Worm (Caenorhabditis elegans) whole organism, early embryonic: Measurements from ENCODE around the gene lev-9.
A peak's percentile ranks its signal among the peaks of the same experiment; 100 is the strongest.

ENCODE experiments used
- B0310.2 ChIP-seq: sonication (generic microtip); optimal IDR thresholded peaks from 2 replicates; lab custom pipeline; 2016; ENCODE audit warnings: mild to moderate bottlenecking, missing genetic modification characterization, missing compliant biosample characterization
- F13C5.2 ChIP-seq: sonication (generic microtip); optimal IDR thresholded peaks from 2 replicates; lab custom pipeline; 2017; ENCODE audit warnings: mild to moderate bottlenecking, missing genetic modification characterization, inconsistent platforms, missing compliant biosample characterization
- aly-1 ChIP-seq: sonication (generic microtip); optimal IDR thresholded peaks from 2 replicates; lab custom pipeline; 2016; ENCODE audit warnings: missing genetic modification characterization, missing compliant biosample characterization
- ama-1 ChIP-seq: fragments of 150-350 bp; optimal IDR thresholded peaks from 2 replicates; lab custom pipeline; 2014
- ceh-13 ChIP-seq: fragments of 200-800 bp; sonication (Bioruptor generic); optimal IDR thresholded peaks from 2 replicates; lab custom pipeline; 2018; ENCODE audit warnings: mild to moderate bottlenecking, missing genetic modification characterization, missing compliant biosample characterization
- ceh-36 ChIP-seq: sonication (generic microtip); optimal IDR thresholded peaks from 2 replicates; lab custom pipeline; 2016; ENCODE audit warnings: missing genetic modification characterization, inconsistent platforms, missing compliant biosample characterization
- ets-7 ChIP-seq: sonication (generic microtip); optimal IDR thresholded peaks from 2 replicates; lab custom pipeline; 2016; ENCODE audit warnings: missing genotype, missing genetic modification characterization, missing compliant biosample characterization
- flt-1 ChIP-seq: fragments of 200-800 bp; sonication (Bioruptor generic); IDR thresholded peaks from 2 replicates; pipeline ENCODE4 v1.3.6; 2022; ENCODE audit warnings: missing genetic modification characterization, missing compliant biosample characterization
- hmbx-1 ChIP-seq: sonication (generic microtip); optimal IDR thresholded peaks from 2 replicates; lab custom pipeline; 2016; ENCODE audit warnings: mild to moderate bottlenecking, missing genetic modification characterization, missing compliant biosample characterization
- hmg-4 ChIP-seq: fragments of 200-800 bp; sonication (Bioruptor generic); optimal IDR thresholded peaks from 2 replicates; lab custom pipeline; 2018; ENCODE audit warnings: mild to moderate bottlenecking, missing genetic modification characterization, missing compliant biosample characterization
- hnd-1 ChIP-seq: sonication (generic microtip); optimal IDR thresholded peaks from 2 replicates; lab custom pipeline; 2016; ENCODE audit warnings: missing genetic modification characterization, missing compliant biosample characterization
- pes-1 ChIP-seq: fragments of 200-800 bp; sonication (Bioruptor generic); IDR thresholded peaks from 2 replicates; pipeline ENCODE4 v1.3.6; 2022; ENCODE audit warnings: missing genetic modification reagents, missing genetic modification characterization, missing compliant biosample characterization
- scrt-1 ChIP-seq: fragments of 200-800 bp; sonication (Bioruptor generic); IDR thresholded peaks from 2 replicates; pipeline ENCODE4 v1.3.6; 2022; ENCODE audit warnings: missing genetic modification characterization, missing compliant biosample characterization
- sea-1 ChIP-seq: fragments of 200-800 bp; sonication (Bioruptor generic); conservative IDR thresholded peaks from 2 replicates; pipeline ENCODE4 v1.3.6; 2022; ENCODE audit warnings: missing genetic modification characterization, missing compliant biosample characterization
- tbx-11 ChIP-seq: fragments of 200-800 bp; sonication (Bioruptor generic); IDR thresholded peaks from 2 replicates; pipeline ENCODE4 v1.3.6; 2022; ENCODE audit warnings: missing genetic modification characterization, missing compliant biosample characterization
- tbx-37 ChIP-seq: fragments of 200-800 bp; sonication (Bioruptor generic); conservative IDR thresholded peaks from 2 replicates; pipeline ENCODE4 v1.3.6; 2022; ENCODE audit warnings: missing genetic modification reagents, missing genetic modification characterization, missing compliant biosample characterization
- tra-4 ChIP-seq: sonication (generic microtip); optimal IDR thresholded peaks from 2 replicates; lab custom pipeline; 2017; ENCODE audit warnings: missing genetic modification characterization, missing compliant biosample characterization

Gene lev-9

ce11 chrX:6252752-6253151 lies 38.8 kb downstream of the lev-9 start:
- TF ChIP-seq B0310.2 (tag; lab: Kevin White, UChicago) (no peak), hmbx-1 (no peak), ets-7 (tag; lab: Kevin White, UChicago) (peak; percentile 14)

- no peak for TF ChIP-seq hnd-1 (tag; lab: Kevin White, UChicago)
- TF ChIP-seq ets-7 (tag; lab: Kevin White, UChicago), result no peak
- no peak for TF ChIP-seq flt-1
- no peak for TF ChIP-seq pes-1 (GFP tag; lab: Robert Waterston, UW)
- 0 out of 2 replicates have a peak, but pooled peaks have one; percentile 54 for TF ChIP-seq scrt-1
- TF ChIP-seq hmbx-1, result no peak
- TF ChIP-seq tbx-11, result no peak
- TF ChIP-seq ceh-13, result no peak
- TF ChIP-seq B0310.2 (tag; lab: Kevin White, UChicago), result no peak
- TF ChIP-seq ceh-36 (tag; lab: Kevin White, UChicago), result no peak
- peak; percentile 57; the same call in 1 of the 2 replicates for TF ChIP-seq sea-1 (GFP tag; lab: Robert Waterston, UW)
- no peak for TF ChIP-seq tbx-37 (GFP tag; lab: Robert Waterston, UW)
- peak; percentile 48 for TF ChIP-seq hmg-4 (GFP tag; lab: Kevin White, UChicago)
- TF ChIP-seq F13C5.2, result peak; percentile 1
- TF ChIP-seq ama-1, result peak; percentile 91
- TF ChIP-seq aly-1 (tag; lab: Kevin White, UChicago), result peak; percentile 61
- no peak for TF ChIP-seq tra-4 (tag; lab: Kevin White, UChicago)
Measured at ce11 chrX:6251947-6252617, 39.5 kb downstream of the lev-9 start.

ce11 chrX:6251321-6251720 lies 40.2 kb downstream of the lev-9 start:
- TF ChIP-seq B0310.2 (tag; lab: Kevin White, UChicago) (no peak), aly-1 (tag; lab: Kevin White, UChicago) (no peak), ets-7 (tag; lab: Kevin White, UChicago) (no peak), ceh-36 (tag; lab: Kevin White, UChicago) (no peak), F13C5.2 (no peak), flt-1 (no peak), sea-1 (GFP tag; lab: Robert Waterston, UW) (no peak), hnd-1 (tag; lab: Kevin White, UChicago) (no peak), tbx-37 (GFP tag; lab: Robert Waterston, UW) (no peak)

ce11 chrX:6250866-6251265 lies 40.7 kb downstream of the lev-9 start:
- no peak for TF ChIP-seq scrt-1
- TF ChIP-seq hmbx-1, result no peak
- TF ChIP-seq F13C5.2, result no peak
- TF ChIP-seq hnd-1 (tag; lab: Kevin White, UChicago), result no peak

ce11 chrX:6250272-6250752 lies 41.2 kb downstream of the lev-9 start:
- TF ChIP-seq tra-4 (tag; lab: Kevin White, UChicago), result no peak
- TF ChIP-seq F13C5.2, result no peak

ce11 chrX:6248778-6249658 lies 42.5 kb downstream of the lev-9 start:
- no peak for TF ChIP-seq ceh-13
- TF ChIP-seq pes-1 (GFP tag; lab: Robert Waterston, UW), result no peak
- no peak for TF ChIP-seq hnd-1 (tag; lab: Kevin White, UChicago)
- no peak for TF ChIP-seq tra-4 (tag; lab: Kevin White, UChicago)

ce11 chrX:6247869-6248268 lies 43.7 kb downstream of the lev-9 start:
- TF ChIP-seq ceh-36 (tag; lab: Kevin White, UChicago) (no peak), aly-1 (tag; lab: Kevin White, UChicago) (no peak), tbx-37 (GFP tag; lab: Robert Waterston, UW) (no peak), sea-1 (GFP tag; lab: Robert Waterston, UW) (no peak), pes-1 (GFP tag; lab: Robert Waterston, UW) (no peak), tra-4 (tag; lab: Kevin White, UChicago) (no peak), flt-1 (no peak), ama-1 (no peak), hmbx-1 (no peak), B0310.2 (tag; lab: Kevin White, UChicago) (no peak), hnd-1 (tag; lab: Kevin White, UChicago) (no peak), scrt-1 (no peak), tbx-11 (no peak), hmg-4 (GFP tag; lab: Kevin White, UChicago) (no peak), F13C5.2 (no peak), ets-7 (tag; lab: Kevin White, UChicago) (no peak), ceh-13 (no peak)

ce11 chrX:6247013-6247412 lies 44.5 kb downstream of the lev-9 start:
- TF ChIP-seq tbx-11 (no peak), pes-1 (GFP tag; lab: Robert Waterston, UW) (no peak), flt-1 (no peak), tra-4 (tag; lab: Kevin White, UChicago) (no peak), ceh-36 (tag; lab: Kevin White, UChicago) (no peak), ceh-13 (no peak), hmbx-1 (no peak), scrt-1 (no peak), ets-7 (tag; lab: Kevin White, UChicago) (no peak), tbx-37 (GFP tag; lab: Robert Waterston, UW) (no peak), ama-1 (no peak), aly-1 (tag; lab: Kevin White, UChicago) (no peak), hnd-1 (tag; lab: Kevin White, UChicago) (no peak), hmg-4 (GFP tag; lab: Kevin White, UChicago) (no peak), B0310.2 (tag; lab: Kevin White, UChicago) (no peak)
